Fruit fly (Drosophila melanogaster): ENCODE data around the gene Ldh.

The Ldh gene

dm6 chr3L:6249178-6250078 lies 13.1 kb downstream of the Ldh start:
- TF ChIP-seq CG14711 (tag; optimal IDR thresholded peaks at IDR 0.05) (no peak), kay (GFP tag; ENCODE audit: borderline replicate concordance) (peak; percentile 28), bab1 (GFP tag; optimal IDR thresholded peaks at IDR 0.05) (peak; percentile 17)

- no peak for TF ChIP-seq ovo (GFP tag; optimal IDR thresholded peaks at IDR 0.05)
- no peak for TF ChIP-seq CG33017 (tag; optimal IDR thresholded peaks at IDR 0.05)
- no peak for TF ChIP-seq CG14711 (tag; optimal IDR thresholded peaks at IDR 0.05)
- no peak for TF ChIP-seq cic (GFP tag; optimal IDR thresholded peaks at IDR 0.05)
- no peak for TF ChIP-seq CG11617 (GFP tag; optimal IDR thresholded peaks at IDR 0.05)
- no peak for TF ChIP-seq Clk (GFP tag; optimal IDR thresholded peaks at IDR 0.05)
- no peak for TF ChIP-seq cnc (optimal IDR thresholded peaks at IDR 0.05)
- no peak for TF ChIP-seq bab1 (GFP tag; optimal IDR thresholded peaks at IDR 0.05)
- no peak for TF ChIP-seq pad (GFP tag; optimal IDR thresholded peaks at IDR 0.05)
- no peak for TF ChIP-seq CG7045 (GFP tag; optimal IDR thresholded peaks at IDR 0.05)
- no peak for TF ChIP-seq CG1620 (GFP tag; optimal IDR thresholded peaks at IDR 0.05)
- no peak for TF ChIP-seq CG12768 (GFP tag; optimal IDR thresholded peaks at IDR 0.05)
- TF ChIP-seq toe (GFP tag; optimal IDR thresholded peaks at IDR 0.05): no peak
- TF ChIP-seq tj (GFP tag; optimal IDR thresholded peaks at IDR 0.05): no peak
These were observed 16.8 kb downstream of the Ldh start, which contains the start of gene Mdr65 for dm6 chr3L:6245646-6246045. TSS of gene Mdr65 (minus strand) at chr3L:6245746.

- no peak for TF ChIP-seq cnc (optimal IDR thresholded peaks at IDR 0.05)
- no peak for TF ChIP-seq Crg-1 (GFP tag; optimal IDR thresholded peaks at IDR 0.05)
- no peak for TF ChIP-seq CG12768 (GFP tag; optimal IDR thresholded peaks at IDR 0.05)
- no peak for TF ChIP-seq Hr96 (GFP tag; optimal IDR thresholded peaks at IDR 0.05)
- TF ChIP-seq Clk (GFP tag; optimal IDR thresholded peaks at IDR 0.05): no peak
- no peak for TF ChIP-seq CG5204 (GFP tag; optimal IDR thresholded peaks at IDR 0.05)
- no peak for TF ChIP-seq pad (GFP tag; optimal IDR thresholded peaks at IDR 0.05)
- TF ChIP-seq CG7045 (GFP tag; optimal IDR thresholded peaks at IDR 0.05): no peak
- TF ChIP-seq CG7101 (tag; optimal IDR thresholded peaks at IDR 0.05): no peak
- TF ChIP-seq ovo (GFP tag; optimal IDR thresholded peaks at IDR 0.05): no peak
- no peak for TF ChIP-seq kay (GFP tag; ENCODE audit: borderline replicate concordance)
- no peak for TF ChIP-seq Mnt (GFP tag; optimal IDR thresholded peaks at IDR 0.05)
- TF ChIP-seq toe (GFP tag; optimal IDR thresholded peaks at IDR 0.05): no peak
- no peak for TF ChIP-seq CG11617 (GFP tag; optimal IDR thresholded peaks at IDR 0.05)
- no peak for TF ChIP-seq tj (GFP tag; optimal IDR thresholded peaks at IDR 0.05)
- TF ChIP-seq CG1620 (GFP tag; optimal IDR thresholded peaks at IDR 0.05): no peak
- no peak for TF ChIP-seq CG14711 (tag; optimal IDR thresholded peaks at IDR 0.05)
- TF ChIP-seq CG33017 (tag; optimal IDR thresholded peaks at IDR 0.05): no peak
These were observed 22.5 kb downstream of the Ldh start, which contains the start of gene CG10226 for dm6 chr3L:6239968-6240367. TSS of gene CG10226 (minus strand) at chr3L:6240068.

- TF ChIP-seq CG33017 (tag; optimal IDR thresholded peaks at IDR 0.05): no peak
These were observed 28.5 kb downstream of the Ldh start, which contains the start of gene CG42714 for dm6 chr3L:6234035-6234434. TSS of gene CG42714 (minus strand) at chr3L:6234056.

- no peak for TF ChIP-seq toe (GFP tag; optimal IDR thresholded peaks at IDR 0.05)
These were observed 29.2 kb downstream of the Ldh start, which contains the start of gene BG642312 for dm6 chr3L:6233281-6233680. TSS of gene BG642312 (minus strand) at chr3L:6233381.

- no peak for TF ChIP-seq ovo (GFP tag; optimal IDR thresholded peaks at IDR 0.05)
- TF ChIP-seq cic (GFP tag; optimal IDR thresholded peaks at IDR 0.05): no peak
- TF ChIP-seq CG33017 (tag; optimal IDR thresholded peaks at IDR 0.05): no peak
- no peak for TF ChIP-seq CG5204 (GFP tag; optimal IDR thresholded peaks at IDR 0.05)
- TF ChIP-seq CG12768 (GFP tag; optimal IDR thresholded peaks at IDR 0.05): no peak
- no peak for TF ChIP-seq CG14711 (tag; optimal IDR thresholded peaks at IDR 0.05)
- TF ChIP-seq tj (GFP tag; optimal IDR thresholded peaks at IDR 0.05): no peak
- no peak for TF ChIP-seq cnc (optimal IDR thresholded peaks at IDR 0.05)
- TF ChIP-seq Crg-1 (GFP tag; optimal IDR thresholded peaks at IDR 0.05): no peak
- no peak for TF ChIP-seq CG1620 (GFP tag; optimal IDR thresholded peaks at IDR 0.05)
- TF ChIP-seq CG7045 (GFP tag; optimal IDR thresholded peaks at IDR 0.05): no peak
These were observed 30.2 kb downstream of the Ldh start, which contains the start of gene CG13299 for dm6 chr3L:6232261-6232660. TSS of gene CG13299 (minus strand) at chr3L:6232361.

dm6 chr3L:6220187-6220586 lies 42.3 kb downstream of the Ldh start, which contains the start of gene CG33946:
TSS of gene CG33946 (plus strand) at chr3L:6220578.
- no peak for TF ChIP-seq Hr96 (GFP tag; optimal IDR thresholded peaks at IDR 0.05)
- no peak for TF ChIP-seq CG5204 (GFP tag; optimal IDR thresholded peaks at IDR 0.05)
- TF ChIP-seq tj (GFP tag; optimal IDR thresholded peaks at IDR 0.05): peak; percentile 87
- no peak for TF ChIP-seq CG11617 (GFP tag; optimal IDR thresholded peaks at IDR 0.05)
- TF ChIP-seq Clk (GFP tag; optimal IDR thresholded peaks at IDR 0.05): no peak
- TF ChIP-seq CG33017 (tag; optimal IDR thresholded peaks at IDR 0.05): no peak
- TF ChIP-seq CG7045 (GFP tag; optimal IDR thresholded peaks at IDR 0.05): no peak
- no peak for TF ChIP-seq Mnt (GFP tag; optimal IDR thresholded peaks at IDR 0.05)
- peak; percentile 5 for TF ChIP-seq bab1 (GFP tag; optimal IDR thresholded peaks at IDR 0.05)
- TF ChIP-seq CG7101 (tag; optimal IDR thresholded peaks at IDR 0.05): no peak
- TF ChIP-seq CG14711 (tag; optimal IDR thresholded peaks at IDR 0.05): no peak
- TF ChIP-seq Crg-1 (GFP tag; optimal IDR thresholded peaks at IDR 0.05): no peak
- no peak for TF ChIP-seq kay (GFP tag; ENCODE audit: borderline replicate concordance)
- no peak for TF ChIP-seq toe (GFP tag; optimal IDR thresholded peaks at IDR 0.05)
- no peak for TF ChIP-seq cnc (optimal IDR thresholded peaks at IDR 0.05)
- peak; percentile 0 for TF ChIP-seq CG1620 (GFP tag; optimal IDR thresholded peaks at IDR 0.05)
- no peak for TF ChIP-seq ovo (GFP tag; optimal IDR thresholded peaks at IDR 0.05)
- TF ChIP-seq pad (GFP tag; optimal IDR thresholded peaks at IDR 0.05): no peak
- no peak for TF ChIP-seq cic (GFP tag; optimal IDR thresholded peaks at IDR 0.05)
- TF ChIP-seq CG12768 (GFP tag; optimal IDR thresholded peaks at IDR 0.05): no peak

All from whole organism, adult.